Worm (Caenorhabditis elegans) whole organism, dauer: ENCODE measurements around the gene T05D4.5.

Source experiments
- unc-62 ChIP-seq: sonication (generic microtip); optimal IDR thresholded peaks from 2 replicates; lab custom pipeline; 2017; ENCODE audit warnings: missing biosample characterization, missing genetic modification reagents, missing genetic modification characterization

The T05D4.5 gene

DNA sequence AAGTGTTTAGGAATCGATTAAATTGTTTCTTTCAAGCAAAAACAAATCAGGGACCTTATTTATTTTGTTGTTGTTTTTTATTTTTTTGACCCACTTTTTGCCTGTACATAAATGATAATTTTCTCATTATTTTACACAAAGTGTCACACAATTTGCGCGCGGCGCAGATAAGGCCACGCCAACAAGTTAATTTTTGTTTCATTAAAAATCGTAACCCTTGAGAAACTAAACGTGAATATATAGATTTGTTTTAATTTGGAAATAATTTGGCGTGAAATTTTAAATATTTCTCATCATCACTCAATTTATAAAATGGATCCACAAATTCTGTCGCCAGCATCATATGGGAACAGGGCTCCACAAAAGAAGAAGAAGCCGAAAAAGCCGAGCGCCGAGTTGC lies at the start of gene T05D4.5:
TSS of gene T05D4.5 (plus strand) at position 301 of the 400 bp plus-strand sequence.
- no peak for TF ChIP-seq unc-62 (GFP tag; lab: Kevin White, UChicago)

DNA sequence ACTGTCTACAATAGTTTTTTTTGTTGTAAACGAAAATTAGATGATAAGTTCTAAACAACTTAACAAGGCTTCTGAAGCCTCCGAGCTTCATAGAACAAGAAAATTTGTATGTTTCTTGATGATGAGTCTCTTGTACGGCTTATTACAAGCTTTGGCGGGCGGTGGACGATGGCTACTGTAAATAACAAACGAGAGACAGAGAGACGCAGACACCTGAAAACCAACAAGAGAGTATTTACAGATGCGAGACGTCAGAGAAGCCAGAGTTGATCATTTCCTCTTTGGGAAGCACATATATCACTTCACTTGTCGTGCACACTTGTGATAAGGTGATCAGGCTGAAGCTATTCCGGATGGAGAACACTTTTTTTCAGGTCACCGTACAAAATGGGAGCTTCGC lies 49.8 kb upstream of the T05D4.5 start:
- no peak for TF ChIP-seq unc-62 (GFP tag; lab: Kevin White, UChicago)

DNA sequence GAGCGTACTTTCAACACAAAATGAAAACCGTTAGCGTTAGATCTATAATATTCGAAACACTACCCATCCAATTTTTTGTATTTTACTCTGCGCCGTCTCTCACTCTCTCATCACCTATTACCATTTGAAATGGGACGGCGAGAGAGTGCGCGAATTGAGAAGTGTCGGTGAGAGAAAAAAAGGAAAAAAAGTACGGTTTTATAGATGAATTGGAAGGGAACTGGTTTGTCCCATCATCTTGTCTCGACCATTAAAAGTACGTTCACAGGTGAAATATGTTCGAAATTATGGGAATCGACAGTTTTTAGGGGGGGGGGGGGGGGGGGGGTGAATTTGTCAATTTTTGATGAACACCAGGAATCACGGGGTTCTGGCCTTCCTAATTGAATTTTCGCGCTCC lies 45.9 kb upstream of the T05D4.5 start:
- no peak for TF ChIP-seq unc-62 (GFP tag; lab: Kevin White, UChicago)

DNA sequence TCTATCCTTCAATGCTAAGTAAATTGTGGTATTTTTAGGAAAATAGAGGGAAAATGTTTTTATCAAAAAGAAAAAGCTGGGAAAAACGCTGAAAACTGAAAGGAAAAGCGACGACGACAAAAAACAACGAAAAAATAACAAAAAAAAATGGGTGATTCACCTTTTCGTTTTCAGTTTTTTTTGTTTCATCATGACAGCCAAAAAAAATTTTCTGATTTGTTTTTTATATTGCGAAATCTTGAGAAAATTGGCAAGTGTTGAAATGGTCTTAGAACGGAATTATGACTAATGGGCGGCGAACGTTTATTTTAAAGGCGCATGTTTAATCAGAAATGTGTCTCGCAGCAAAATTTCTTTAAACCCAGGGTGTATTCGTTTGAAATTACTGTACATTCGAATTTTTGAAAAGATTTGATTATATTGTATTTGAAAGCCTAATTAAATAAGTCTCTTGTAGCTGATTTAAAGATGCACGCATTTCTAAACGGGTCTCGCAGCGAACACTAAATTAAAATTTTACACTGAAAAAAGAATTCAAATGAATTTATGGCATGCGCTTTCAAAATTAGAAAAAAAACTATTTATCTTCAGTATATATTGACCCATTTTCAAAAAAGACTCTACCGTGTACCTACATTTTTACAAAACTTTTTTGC lies 44.8 kb upstream of the T05D4.5 start:
- no peak for TF ChIP-seq unc-62 (GFP tag; lab: Kevin White, UChicago)

DNA sequence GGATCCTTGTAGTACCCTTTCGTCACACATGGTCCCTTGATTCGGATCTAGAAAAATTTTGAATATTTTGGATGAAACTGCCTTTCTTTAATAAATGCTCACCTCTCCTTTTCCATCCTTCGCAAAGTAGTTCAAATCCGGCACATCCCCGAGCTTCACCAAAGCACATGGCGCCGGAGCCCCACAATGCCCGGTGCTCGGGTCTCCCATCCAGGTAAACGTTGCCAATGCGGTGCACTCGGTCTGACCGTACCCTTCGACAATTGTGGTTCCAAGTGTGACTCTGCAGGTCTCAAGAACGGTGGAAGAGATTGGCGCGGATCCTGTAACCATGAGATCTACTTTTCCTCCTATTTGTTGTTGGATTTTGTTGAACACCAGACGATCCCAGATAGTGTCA lies 39.8 kb upstream of the T05D4.5 start:
- TF ChIP-seq unc-62 (GFP tag; lab: Kevin White, UChicago) = no peak

DNA sequence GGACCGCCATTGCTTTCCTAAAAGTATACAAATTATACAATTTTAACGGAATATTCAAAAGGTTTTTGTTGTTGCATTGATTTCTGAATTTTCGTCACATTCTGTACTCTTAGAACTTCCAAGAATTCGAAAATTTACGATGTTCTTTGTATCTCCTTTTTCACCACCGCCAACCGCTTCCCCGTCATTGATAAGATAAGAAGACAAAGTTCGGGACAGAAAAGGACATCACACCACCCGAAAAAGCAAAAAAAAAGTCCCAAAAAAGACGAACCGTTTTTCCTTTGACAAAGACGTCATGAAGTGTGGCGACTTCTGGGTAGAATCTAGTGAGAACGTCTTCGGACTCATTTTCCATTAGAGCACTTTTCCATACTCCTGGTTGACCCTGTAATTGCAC lies 38.2 kb upstream of the T05D4.5 start:
- no peak for TF ChIP-seq unc-62 (GFP tag; lab: Kevin White, UChicago)

DNA sequence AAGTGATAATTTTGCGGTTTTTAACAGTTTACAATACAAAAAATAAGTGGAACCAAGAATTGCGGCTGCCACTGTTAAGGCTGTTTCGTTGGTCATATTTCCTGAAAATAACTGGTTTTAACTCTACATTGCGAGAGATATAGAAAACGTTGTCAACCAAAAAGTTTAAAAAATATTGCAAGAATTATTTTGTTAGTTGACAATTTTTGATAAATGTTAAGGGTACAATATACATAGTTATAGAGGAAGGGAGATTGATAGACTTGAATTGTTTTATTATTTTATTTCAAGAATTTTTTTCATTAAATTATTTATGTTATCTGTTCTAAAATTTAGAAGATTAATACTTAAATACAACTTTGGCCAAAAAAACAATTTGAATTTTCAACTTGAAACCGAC lies 37.2 kb upstream of the T05D4.5 start, which contains the start of gene acs-5:
TSS of gene acs-5 (minus strand) at position 101 of the 400 bp plus-strand sequence.
- no peak for TF ChIP-seq unc-62 (GFP tag; lab: Kevin White, UChicago)

DNA sequence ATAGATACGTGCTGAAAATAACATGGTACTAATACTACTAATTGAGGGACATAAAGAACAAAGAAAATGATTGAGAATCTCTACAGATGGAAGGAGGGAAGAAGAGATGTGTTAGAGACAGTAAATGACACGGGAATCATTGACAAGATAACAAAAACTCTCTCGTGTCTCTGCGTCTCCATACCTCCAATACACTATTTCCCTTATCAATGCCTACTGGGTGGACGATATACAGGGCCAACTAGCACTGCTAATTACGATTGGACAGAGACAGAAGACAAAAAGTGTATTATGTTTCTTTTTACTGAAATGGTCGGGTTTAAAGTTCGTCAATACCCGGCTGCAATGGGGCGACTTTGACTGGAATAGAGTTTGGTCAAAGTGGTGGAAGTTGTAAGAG lies 36.0 kb upstream of the T05D4.5 start:
- TF ChIP-seq unc-62 (GFP tag; lab: Kevin White, UChicago) = no peak

DNA sequence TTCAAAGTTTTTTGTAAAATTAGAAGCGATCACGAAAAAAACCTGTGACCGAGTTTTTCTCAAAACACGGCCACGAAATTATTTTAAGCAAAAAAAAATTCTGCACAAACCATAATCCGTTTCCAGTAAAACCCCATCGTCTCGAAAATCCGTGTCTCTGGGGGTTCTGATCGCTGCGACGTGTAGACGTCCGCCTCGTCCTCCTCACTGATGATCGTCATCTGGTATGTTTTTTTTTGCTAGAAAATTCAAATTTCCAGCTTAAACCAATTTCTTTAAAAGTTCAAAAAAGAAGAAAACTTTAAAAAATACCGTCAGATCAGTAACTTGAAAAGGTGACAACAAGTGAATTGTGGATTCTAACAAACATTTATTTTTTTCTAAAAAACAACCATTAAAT lies 34.1 kb upstream of the T05D4.5 start, which contains the start of gene Y76A2B.4:
TSS of gene Y76A2B.4 (minus strand) at position 241 of the 400 bp plus-strand sequence.
- TF ChIP-seq unc-62 (GFP tag; lab: Kevin White, UChicago) = no peak

DNA sequence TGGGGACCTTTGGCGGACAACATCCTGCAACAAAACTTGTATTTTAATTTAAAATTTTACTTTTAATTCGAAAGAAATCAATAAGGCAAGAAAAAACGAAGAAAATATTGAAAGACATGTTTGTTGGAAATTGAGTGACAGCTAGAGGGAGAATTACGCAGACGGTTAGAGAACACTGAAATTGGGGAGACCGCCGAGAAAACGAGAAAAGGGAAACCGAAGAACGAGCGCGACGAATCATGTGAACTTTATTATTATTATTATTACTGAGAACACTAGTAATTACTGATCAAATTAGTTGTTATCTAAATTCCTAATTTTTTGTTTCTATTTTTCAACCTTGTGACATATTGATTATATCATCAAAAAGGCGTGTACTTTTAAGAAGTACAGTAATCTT lies 31.7 kb upstream of the T05D4.5 start, which contains the start of gene mmad-1:
TSS of gene mmad-1 (minus strand) at position 24 of the 400 bp plus-strand sequence.
- TF ChIP-seq unc-62 (GFP tag; lab: Kevin White, UChicago) = no peak

DNA sequence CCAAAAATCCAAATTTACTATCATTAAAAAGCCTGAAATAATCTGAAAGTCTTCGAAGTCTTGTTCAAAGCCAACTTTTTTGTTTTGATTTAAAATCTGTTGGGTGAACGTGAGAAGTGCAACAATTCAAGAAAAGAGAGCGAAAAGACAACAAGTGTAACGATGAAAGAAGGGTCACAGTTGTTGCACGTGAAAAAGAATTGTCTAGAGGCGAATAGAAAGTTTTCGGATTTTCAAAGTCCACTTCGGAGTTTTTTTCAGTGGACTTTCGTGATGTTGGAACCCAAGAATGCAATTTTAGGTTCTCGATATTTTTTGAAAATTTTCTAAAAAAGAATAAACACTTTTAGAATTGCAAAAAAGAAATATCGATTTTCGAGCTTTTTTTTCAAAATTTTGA lies 30.7 kb upstream of the T05D4.5 start:
- no peak for TF ChIP-seq unc-62 (GFP tag; lab: Kevin White, UChicago)

DNA sequence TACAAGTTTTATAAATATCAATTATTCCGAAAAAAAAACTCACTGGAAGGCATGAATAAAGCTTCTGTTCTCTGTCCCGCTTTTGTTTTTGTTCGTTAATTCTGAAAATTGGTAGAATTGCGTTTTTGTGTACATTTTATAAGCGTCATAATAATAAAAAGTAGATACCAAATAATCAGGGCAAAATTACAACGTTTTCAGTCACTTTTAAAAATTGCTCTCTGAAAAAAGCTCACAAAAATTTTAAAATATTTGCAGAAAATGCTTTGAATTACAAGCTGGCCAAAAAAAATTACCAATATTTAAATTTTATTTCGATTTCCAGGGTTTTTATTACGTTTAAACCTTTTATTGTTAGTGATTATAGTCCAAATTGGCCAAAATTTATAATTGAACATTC lies 25.4 kb upstream of the T05D4.5 start, which contains the start of gene scav-2:
TSS of gene scav-2 (minus strand) at position 101 of the 400 bp plus-strand sequence.
- no peak for TF ChIP-seq unc-62 (GFP tag; lab: Kevin White, UChicago)

DNA sequence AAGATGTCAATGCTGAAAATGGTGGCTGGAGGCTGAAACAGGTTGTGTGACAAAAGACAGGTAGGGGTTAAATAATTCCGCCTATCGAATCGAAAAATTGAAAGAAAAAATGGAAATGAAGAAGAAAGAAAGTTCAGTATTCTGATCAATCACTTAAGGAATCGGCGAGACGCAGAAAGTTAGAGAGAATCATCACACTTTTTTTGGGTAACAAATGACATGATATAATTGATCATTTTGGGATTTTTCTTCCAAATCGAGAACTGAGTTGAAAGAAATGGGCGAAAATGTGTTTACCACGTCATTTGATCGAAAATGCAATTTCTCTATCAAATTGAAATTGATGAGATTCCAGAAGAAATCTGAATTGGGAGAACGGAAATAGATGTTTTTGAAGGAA lies 24.6 kb upstream of the T05D4.5 start:
- TF ChIP-seq unc-62 (GFP tag; lab: Kevin White, UChicago) = no peak

DNA sequence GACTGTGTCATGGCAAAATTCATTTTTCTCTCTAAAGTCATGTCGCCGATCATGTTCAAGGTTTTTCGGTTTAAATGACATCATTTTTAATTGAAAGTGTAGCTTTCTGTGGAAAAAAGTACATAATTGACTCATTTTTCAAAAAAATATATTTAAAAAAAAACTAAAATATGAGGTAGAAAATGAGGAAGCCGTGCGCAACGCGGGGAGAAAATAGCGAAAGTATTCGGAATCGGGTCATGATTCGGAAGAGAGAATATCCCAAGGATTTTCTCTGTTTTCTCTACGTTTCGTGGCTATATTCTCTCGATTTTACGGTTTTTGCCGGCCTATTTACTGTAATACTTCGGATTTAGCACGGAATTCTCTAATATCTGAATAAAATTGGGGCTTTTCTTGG lies 19.9 kb upstream of the T05D4.5 start:
- TF ChIP-seq unc-62 (GFP tag; lab: Kevin White, UChicago) = no peak

DNA sequence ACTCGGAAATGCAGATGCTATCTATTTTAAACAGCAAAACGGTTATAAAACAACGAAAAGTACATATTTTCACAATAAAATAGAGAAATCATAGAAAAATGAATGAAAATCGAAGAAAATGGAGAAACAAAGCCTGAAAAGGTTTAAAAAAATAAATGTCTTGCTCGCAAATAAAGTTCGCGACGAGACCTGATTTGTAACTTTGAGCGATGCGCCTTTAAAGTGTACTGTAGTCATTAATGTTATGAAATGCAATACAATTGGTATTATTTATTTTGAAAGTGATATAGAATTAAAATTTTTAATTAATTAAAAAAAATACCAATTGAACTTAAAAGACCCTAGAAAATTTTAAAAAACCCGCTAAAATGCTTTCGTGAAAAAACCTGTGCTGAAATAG lies 19.4 kb upstream of the T05D4.5 start:
- TF ChIP-seq unc-62 (GFP tag; lab: Kevin White, UChicago) = no peak

DNA sequence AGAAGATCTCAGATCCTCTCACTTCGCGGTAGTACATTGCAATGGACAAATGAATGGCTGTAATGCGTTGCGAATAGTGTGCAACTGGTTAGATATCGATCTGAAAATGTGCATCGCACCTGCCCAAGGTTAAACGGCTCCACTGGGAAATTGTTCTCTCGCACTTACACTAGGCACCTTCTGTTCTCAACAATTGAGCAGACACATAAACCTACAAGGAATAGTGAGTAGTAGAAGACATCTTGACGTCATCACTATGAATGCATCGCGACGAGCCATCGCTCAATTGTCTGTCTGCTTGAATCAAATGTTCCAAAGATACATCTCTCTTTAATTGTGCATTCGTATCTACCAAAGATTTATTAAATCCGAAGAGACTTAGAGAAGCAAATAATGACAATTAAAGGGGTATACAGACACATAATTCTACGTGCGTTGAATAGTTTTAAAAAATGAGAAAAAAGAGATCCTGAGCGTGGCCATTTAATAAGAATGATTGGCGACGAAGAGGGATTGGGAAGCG lies 17.6 kb upstream of the T05D4.5 start, which contains the start of gene T05D4.2:
TSS of gene T05D4.2 (minus strand) at position 83 of the 523 bp plus-strand sequence.
- TF ChIP-seq unc-62 (GFP tag; lab: Kevin White, UChicago) = no peak

DNA sequence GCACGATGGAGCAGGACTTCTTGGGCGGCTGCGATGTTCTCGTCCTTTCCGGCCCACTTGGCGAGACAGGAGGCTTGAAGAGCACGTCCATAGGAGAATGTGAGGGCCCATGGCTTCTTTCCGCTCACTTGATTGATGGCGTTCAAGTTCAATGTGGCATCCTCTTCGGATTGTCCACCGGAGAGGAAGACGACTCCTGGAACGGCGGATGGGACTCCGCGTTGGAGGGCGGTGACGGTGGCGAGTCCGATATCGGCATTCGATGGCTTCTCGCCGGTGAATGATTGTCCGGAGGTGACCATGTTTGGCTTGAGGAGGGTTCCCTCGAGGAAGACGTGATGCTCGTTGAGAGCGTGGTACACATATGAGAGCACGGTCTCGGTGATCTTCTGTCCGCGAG lies 17.1 kb upstream of the T05D4.5 start:
- TF ChIP-seq unc-62 (GFP tag; lab: Kevin White, UChicago) = no peak
